Fruit fly (Drosophila melanogaster) whole organism, embryonic: Measurements from ENCODE around the gene cu.

Experiments
- CG10321 ChIP-seq: fragments of 200-800 bp; sonication (Bioruptor generic); IDR thresholded peaks from 2 replicates; pipeline ENCODE4 v1.3.6; 2022; ENCODE audit warnings: missing biosample characterization, missing genetic modification characterization
- CG11695 ChIP-seq: fragments of 200-800 bp; sonication (Bioruptor generic); IDR thresholded peaks from 3 replicates; pipeline ENCODE4 v1.3.6; 2022; ENCODE audit warnings: missing biosample characterization, missing genetic modification characterization
- CG12071 ChIP-seq: fragments of 200-800 bp; sonication (Bioruptor generic); optimal IDR thresholded peaks from 3 replicates; lab custom pipeline; 2018; ENCODE audit warnings: missing biosample characterization, mild to moderate bottlenecking, missing genetic modification characterization
- CG12219 ChIP-seq: fragments of 200-800 bp; sonication (Bioruptor generic); optimal IDR thresholded peaks from 3 replicates; lab custom pipeline; 2018; ENCODE audit warnings: missing biosample characterization, mild to moderate bottlenecking, missing genetic modification characterization
- CG12659 ChIP-seq: fragments of 200-800 bp; sonication (Bioruptor generic); optimal IDR thresholded peaks from 3 replicates; lab custom pipeline; 2017; ENCODE audit warnings: mild to moderate bottlenecking, missing biosample characterization, missing genetic modification reagents, missing genetic modification characterization
- CG14710 ChIP-seq: fragments of 200-800 bp; sonication (Bioruptor generic); optimal IDR thresholded peaks from 3 replicates; lab custom pipeline; 2019; ENCODE audit warnings: missing biosample characterization, mild to moderate bottlenecking, missing genetic modification characterization, moderate library complexity
- CG18011 ChIP-seq: fragments of 200-800 bp; sonication (Bioruptor generic); optimal IDR thresholded peaks from 2 replicates; lab custom pipeline; 2017; ENCODE audit warnings: missing biosample characterization, missing genetic modification characterization, mild to moderate bottlenecking, moderate library complexity, missing genotype
- CG34422 ChIP-seq: fragments of 200-800 bp; sonication (Bioruptor generic); IDR thresholded peaks from 3 replicates; pipeline ENCODE4 v1.3.6; 2022; ENCODE audit warnings: missing biosample characterization, missing genetic modification characterization
- CG4282 ChIP-seq: fragments of 200-800 bp; sonication (Bioruptor generic); optimal IDR thresholded peaks from 2 replicates; lab custom pipeline; 2016; ENCODE audit warnings: missing biosample characterization, missing genetic modification characterization
- CG4360 ChIP-seq: fragments of 200-800 bp; sonication (Bioruptor generic); IDR thresholded peaks from 2 replicates; pipeline ENCODE4 v1.3.6; 2022; ENCODE audit warnings: missing biosample characterization, missing genetic modification characterization
- CG43689 ChIP-seq: fragments of 200-800 bp; sonication (Bioruptor generic); IDR thresholded peaks from 2 replicates; pipeline ENCODE4 v1.3.6; 2022; ENCODE audit warnings: missing biosample characterization, missing genetic modification characterization
- CG4617 ChIP-seq: fragments of 200-800 bp; sonication (Bioruptor generic); optimal IDR thresholded peaks from 3 replicates; lab custom pipeline; 2016; ENCODE audit warnings: missing biosample characterization, missing genetic modification characterization, borderline replicate concordance
- CG6254 ChIP-seq: fragments of 200-800 bp; sonication (Bioruptor generic); optimal IDR thresholded peaks from 3 replicates; lab custom pipeline; 2017; ENCODE audit warnings: mild to moderate bottlenecking, missing biosample characterization, missing genetic modification reagents, missing genetic modification characterization
- CG6654 ChIP-seq: fragments of 200-800 bp; sonication (Bioruptor generic); optimal IDR thresholded peaks from 2 replicates; lab custom pipeline; 2017; ENCODE audit warnings: missing biosample characterization, mild to moderate bottlenecking, missing genetic modification characterization
- CG6683 ChIP-seq: fragments of 200-800 bp; sonication (Bioruptor generic); optimal IDR thresholded peaks from 2 replicates; lab custom pipeline; 2017; ENCODE audit warnings: missing biosample characterization, mild to moderate bottlenecking, missing genetic modification characterization, missing genetic modification reagents
- CG7963 ChIP-seq: fragments of 200-800 bp; sonication (Bioruptor generic); IDR thresholded peaks from 3 replicates; pipeline ENCODE4 v1.3.6; 2022; ENCODE audit warnings: missing biosample characterization, missing genetic modification characterization; ENCODE audit not compliant: partially characterized antibody
- CG8290 ChIP-seq, 3 experiments: fragments of 200-800 bp; sonication (Bioruptor generic); optimal IDR thresholded peaks; 2 replicates each; lab custom pipeline; 2016 to 2019; ENCODE audit warnings: missing biosample characterization in 3 of 3, missing genetic modification characterization in 3 of 3, mild to moderate bottlenecking in 2 of 3, moderate library complexity in 1 of 3
- CG8944 ChIP-seq: fragments of 200-800 bp; sonication (Bioruptor generic); optimal IDR thresholded peaks from 3 replicates; lab custom pipeline; 2016; ENCODE audit warnings: missing biosample characterization, missing genetic modification characterization
- CG9727 ChIP-seq: fragments of 200-800 bp; sonication (Bioruptor generic); optimal IDR thresholded peaks from 3 replicates; lab custom pipeline; 2017; ENCODE audit warnings: missing biosample characterization, mild to moderate bottlenecking, missing genetic modification characterization
- CG9797 ChIP-seq: fragments of 200-800 bp; sonication (Bioruptor generic); optimal IDR thresholded peaks from 3 replicates; lab custom pipeline; 2018; ENCODE audit warnings: missing biosample characterization, mild to moderate bottlenecking, missing genetic modification characterization
- CoRest ChIP-seq: fragments of 200-800 bp; sonication (Bioruptor generic); optimal IDR thresholded peaks from 3 replicates; lab custom pipeline; 2018; ENCODE audit warnings: missing biosample characterization, mild to moderate bottlenecking, missing genetic modification characterization, moderate library complexity
- Dad ChIP-seq: fragments of 200-800 bp; sonication (Bioruptor generic); optimal IDR thresholded peaks from 3 replicates; lab custom pipeline; 2016; ENCODE audit warnings: missing biosample characterization, missing genetic modification characterization
- Doc2 ChIP-seq: fragments of 200-800 bp; sonication (Bioruptor generic); IDR thresholded peaks from 2 replicates; pipeline ENCODE4 v1.3.6; 2022; ENCODE audit warnings: missing biosample characterization, missing genetic modification characterization
- E2f2 ChIP-seq: fragments of 200-800 bp; sonication (Bioruptor generic); IDR thresholded peaks from 2 replicates; pipeline ENCODE4 v1.3.6; 2022; ENCODE audit warnings: missing biosample characterization, missing genetic modification characterization
- Fer1 ChIP-seq: fragments of 200-800 bp; sonication (Bioruptor generic); optimal IDR thresholded peaks from 2 replicates; lab custom pipeline; 2017; ENCODE audit warnings: missing biosample characterization, mild to moderate bottlenecking, missing genetic modification characterization
- Hr3 ChIP-seq: fragments of 200-800 bp; sonication (Bioruptor generic); optimal IDR thresholded peaks from 3 replicates; lab custom pipeline; 2016; ENCODE audit warnings: missing biosample characterization, missing genetic modification characterization
- Kr ChIP-seq: fragments of 200-800 bp; sonication (Bioruptor generic); optimal IDR thresholded peaks from 2 replicates; lab custom pipeline; 2017; ENCODE audit warnings: missing biosample characterization, mild to moderate bottlenecking, missing genetic modification characterization
- Med ChIP-seq: fragments of 200-800 bp; sonication (Bioruptor generic); peaks from one replicate; lab custom pipeline; 2016; ENCODE audit warnings: missing biosample characterization, missing genetic modification characterization, mild to moderate bottlenecking, inconsistent platforms, moderate library complexity
- Myb ChIP-seq: fragments of 200-800 bp; sonication (Bioruptor generic); optimal IDR thresholded peaks from 2 replicates; lab custom pipeline; 2016; ENCODE audit warnings: missing biosample characterization, missing genetic modification characterization
- Optix ChIP-seq: fragments of 200-800 bp; sonication (Bioruptor generic); IDR thresholded peaks from 3 replicates; pipeline ENCODE4 v1.3.6; 2022; ENCODE audit warnings: missing biosample characterization, missing genetic modification characterization
- Pdp1 ChIP-seq, 2 experiments: fragments of 200-800 bp; sonication (Bioruptor generic); optimal IDR thresholded peaks; 3 replicates each; lab custom pipeline; 2016; ENCODE audit warnings: missing biosample characterization in 2 of 2, missing genetic modification characterization in 2 of 2, mild to moderate bottlenecking in 1 of 2, moderate library complexity in 1 of 2
- Ravus ChIP-seq: fragments of 200-800 bp; sonication (Bioruptor generic); IDR thresholded peaks from 2 replicates; pipeline ENCODE4 v1.3.6; 2022; ENCODE audit warnings: missing biosample characterization, missing genetic modification characterization
- Rx ChIP-seq: fragments of 200-800 bp; sonication (Bioruptor generic); IDR thresholded peaks from 2 replicates; pipeline ENCODE4 v1.3.6; 2022; ENCODE audit warnings: missing biosample characterization, missing genetic modification characterization
- cato ChIP-seq: fragments of 200-800 bp; sonication (Bioruptor generic); optimal IDR thresholded peaks from 2 replicates; lab custom pipeline; 2016; ENCODE audit warnings: missing biosample characterization, missing genetic modification characterization, borderline replicate concordance
- dan ChIP-seq: fragments of 200-800 bp; sonication (Bioruptor generic); IDR thresholded peaks from 2 replicates; pipeline ENCODE4 v1.3.6; 2022; ENCODE audit warnings: missing biosample characterization, missing genetic modification characterization
- esg ChIP-seq: fragments of 200-800 bp; sonication (Bioruptor generic); conservative IDR thresholded peaks from 2 replicates; pipeline ENCODE4 v1.3.6; 2022; ENCODE audit warnings: missing biosample characterization, missing genetic modification characterization
- eyg ChIP-seq: fragments of 200-800 bp; sonication (Bioruptor generic); optimal IDR thresholded peaks from 3 replicates; lab custom pipeline; 2016; ENCODE audit warnings: missing biosample characterization, missing genetic modification characterization
- fd3F ChIP-seq: fragments of 200-800 bp; sonication (Bioruptor generic); optimal IDR thresholded peaks from 2 replicates; lab custom pipeline; 2018; ENCODE audit warnings: missing biosample characterization, mild to moderate bottlenecking, missing genetic modification characterization, moderate library complexity
- gem ChIP-seq: fragments of 200-800 bp; sonication (Bioruptor generic); optimal IDR thresholded peaks from 2 replicates; lab custom pipeline; 2019; ENCODE audit warnings: missing biosample characterization, mild to moderate bottlenecking, missing genetic modification characterization, moderate library complexity
- kay ChIP-seq: fragments of 200-800 bp; sonication (Bioruptor generic); optimal IDR thresholded peaks from 2 replicates; lab custom pipeline; 2016; ENCODE audit warnings: missing biosample characterization, missing genetic modification characterization
- klu ChIP-seq: fragments of 200-800 bp; sonication (Bioruptor generic); IDR thresholded peaks from 2 replicates; pipeline ENCODE4 v1.3.6; 2022; ENCODE audit warnings: missing biosample characterization, missing genetic modification characterization
- odd ChIP-seq: fragments of 200-800 bp; sonication (Bioruptor generic); optimal IDR thresholded peaks from 2 replicates; lab custom pipeline; 2017; ENCODE audit warnings: missing biosample characterization, mild to moderate bottlenecking, missing genetic modification characterization
- pnt ChIP-seq: fragments of 200-800 bp; sonication (Bioruptor generic); optimal IDR thresholded peaks from 3 replicates; lab custom pipeline; 2016; ENCODE audit warnings: missing biosample characterization, missing genetic modification characterization
- repo ChIP-seq: fragments of 200-800 bp; sonication (Bioruptor generic); optimal IDR thresholded peaks from 2 replicates; lab custom pipeline; 2016; ENCODE audit warnings: missing biosample characterization, missing genetic modification characterization
- slou ChIP-seq: fragments of 200-800 bp; sonication (Bioruptor generic); optimal IDR thresholded peaks from 3 replicates; lab custom pipeline; 2016; ENCODE audit warnings: missing biosample characterization, missing genetic modification characterization
- tin ChIP-seq: fragments of 200-800 bp; sonication (Bioruptor generic); optimal IDR thresholded peaks from 3 replicates; lab custom pipeline; 2016; ENCODE audit warnings: missing biosample characterization, missing genetic modification characterization
- toy ChIP-seq: fragments of 200-800 bp; sonication (Bioruptor generic); IDR thresholded peaks from 2 replicates; pipeline ENCODE4 v1.3.6; 2022; ENCODE audit warnings: missing biosample characterization, missing genetic modification characterization
- ttk ChIP-seq: fragments of 200-800 bp; sonication (Bioruptor generic); IDR thresholded peaks from 2 replicates; pipeline ENCODE4 v2.1.2; 2022; ENCODE audit warnings: missing biosample characterization, missing genetic modification characterization

Gene cu

dm6 chr3R:11211291-11212061 is 14.1 kb downstream of the cu start (continued):
- TF ChIP-seq kay = peak; percentile 84
- TF ChIP-seq CG14710 (tag; lab: Kevin White, UChicago) = peak; percentile 40
- peak; percentile 58 for TF ChIP-seq CG12071 (GFP tag; lab: Kevin White, UChicago)
- TF ChIP-seq ttk (GFP tag; lab: Robert Waterston, UW) = peak; percentile 65
- TF ChIP-seq klu (GFP tag; lab: Robert Waterston, UW) = peak; percentile 60
- peak; percentile 47 for TF ChIP-seq Dad
- TF ChIP-seq CG34422 (GFP tag; lab: Robert Waterston, UW) = peak; percentile 77
- TF ChIP-seq CG6683 (GFP tag; lab: Kevin White, UChicago) = no peak
- TF ChIP-seq tin (GFP tag; lab: Kevin White, UChicago) = peak; percentile 73
- TF ChIP-seq toy (GFP tag; lab: Robert Waterston, UW) = peak; percentile 35; the same call in 1 of the 2 replicates
- TF ChIP-seq Optix (GFP tag; lab: Robert Waterston, UW) = peak; percentile 35; the same call in 1 of the 3 replicates
- TF ChIP-seq Myb (GFP tag; lab: Kevin White, UChicago) = peak; percentile 58
- peak; percentile 80 for TF ChIP-seq gem (tag; lab: Kevin White, UChicago)
- TF ChIP-seq fd3F = peak; percentile 57
- TF ChIP-seq CG4282 (GFP tag; lab: Kevin White, UChicago) = peak; percentile 14
- TF ChIP-seq Fer1 = peak; percentile 63
- no peak for TF ChIP-seq Doc2 (GFP tag; lab: Robert Waterston, UW)
- no peak for TF ChIP-seq CG43689 (GFP tag; lab: Robert Waterston, UW)
- TF ChIP-seq eyg (GFP tag; lab: Kevin White, UChicago) = peak; percentile 29
- TF ChIP-seq Med (GFP tag; lab: Kevin White, UChicago) = peak; percentile 95
- peak; percentile 57 for TF ChIP-seq slou (GFP tag; lab: Kevin White, UChicago)
- TF ChIP-seq CG12219 (GFP tag; lab: Kevin White, UChicago) = peak; percentile 43
- no peak for TF ChIP-seq CG6254 (GFP tag; lab: Kevin White, UChicago)
- TF ChIP-seq CG7963 = no peak
- peak; percentile 73 for TF ChIP-seq CG4360 (GFP tag; lab: Robert Waterston, UW)
- TF ChIP-seq CG9797 = peak; percentile 10
- TF ChIP-seq Rx = 0 out of 2 replicates have a peak, but pooled peaks have one; percentile 37
- 0 out of 2 replicates have a peak, but pooled peaks have one; percentile 15 for TF ChIP-seq E2f2
- TF ChIP-seq cato = peak; percentile 6
- peak; percentile 77 for TF ChIP-seq Hr3 (GFP tag; lab: Kevin White, UChicago)
- TF ChIP-seq CG12659 = peak; percentile 76
- peak; percentile 5; the same call in 1 of the 2 replicates for TF ChIP-seq CG10321 (GFP tag; lab: Robert Waterston, UW)
- peak; percentile 33 for TF ChIP-seq Ravus (GFP tag; lab: Robert Waterston, UW)
- no peak for TF ChIP-seq odd (GFP tag; lab: Kevin White, UChicago)
- TF ChIP-seq CG8290 (GFP tag; optimal IDR thresholded peaks at IDR 0.05; lab: Kevin White, UChicago) = peak; percentile 62
- TF ChIP-seq CG8290 (tag; optimal IDR thresholded peaks at IDR 0.05; lab: Kevin White, UChicago) = peak in 1 of 2 experiments; percentile 81
- peak; percentile 79 for TF ChIP-seq CoRest (tag; lab: Kevin White, UChicago)
- peak; percentile 63; the same call in 2 of the 3 replicates for TF ChIP-seq CG11695 (GFP tag; lab: Robert Waterston, UW)
- no peak for TF ChIP-seq dan (GFP tag; lab: Robert Waterston, UW)
- TF ChIP-seq pnt = peak; percentile 63
- TF ChIP-seq repo (GFP tag; lab: Kevin White, UChicago) = peak; percentile 51
- TF ChIP-seq Kr (GFP tag; lab: Kevin White, UChicago) = no peak
- peak; percentile 5 for TF ChIP-seq CG18011 (GFP tag; lab: Kevin White, UChicago)
- peak; percentile 19 for TF ChIP-seq CG6654 (GFP tag; lab: Kevin White, UChicago)
- peak; percentile 52 for TF ChIP-seq esg
- peak; percentile 67 for TF ChIP-seq CG8944 (GFP tag; lab: Kevin White, UChicago)
- peak; percentile 74 to 81 for TF ChIP-seq Pdp1 (GFP tag; optimal IDR thresholded peaks at IDR 0.05; lab: Kevin White, UChicago)
- peak; percentile 61 for TF ChIP-seq CG9727 (GFP tag; lab: Kevin White, UChicago)
- peak; percentile 65 for TF ChIP-seq CG4617
